Fruit fly (Drosophila melanogaster): Measurements from ENCODE around the gene Jon66Ci.

Jon66Ci gene

dm6 chr3L:8440771-8441549 lies 49.6 kb downstream of the Jon66Ci start (continued):
- TF ChIP-seq CG12104 (GFP tag; optimal IDR thresholded peaks at IDR 0.05) (peak; percentile 19), CG2712 (tag; optimal IDR thresholded peaks at IDR 0.05) (peak; percentile 29), az2 (GFP tag; optimal IDR thresholded peaks at IDR 0.05) (peak; percentile 42), CG13424 (tag; optimal IDR thresholded peaks at IDR 0.05) (peak; percentile 25), stc (GFP tag; IDR thresholded peaks at IDR 0.05) (peak; percentile 20; the same call in 1 of the 2 replicates), CG3163 (GFP tag; optimal IDR thresholded peaks at IDR 0.05) (no peak), CG9876 (GFP tag; optimal IDR thresholded peaks at IDR 0.05) (no peak), CG11696 (GFP tag; IDR thresholded peaks at IDR 0.05) (no peak), schlank (tag; optimal IDR thresholded peaks at IDR 0.05) (no peak), gsb-n (tag; optimal IDR thresholded peaks at IDR 0.05) (no peak), CG4730 (GFP tag; IDR thresholded peaks at IDR 0.05) (no peak), CG4424 (GFP tag; optimal IDR thresholded peaks at IDR 0.05) (peak; percentile 28), Pdp1 (GFP tag; optimal IDR thresholded peaks at IDR 0.05) (peak in 1 of 2 experiments; percentile 30), NfI (GFP tag; optimal IDR thresholded peaks at IDR 0.05) (no peak), CG18262 (tag; optimal IDR thresholded peaks at IDR 0.05) (no peak), Sin3A (optimal IDR thresholded peaks at IDR 0.05) (no peak), zf30C (GFP tag; optimal IDR thresholded peaks at IDR 0.05) (peak; percentile 52), CG10274 (GFP tag; optimal IDR thresholded peaks at IDR 0.05) (no peak), danr (GFP tag; IDR thresholded peaks at IDR 0.05) (no peak), luna (GFP tag; optimal IDR thresholded peaks at IDR 0.05) (no peak), Taf1 (GFP tag; IDR thresholded peaks at IDR 0.05) (no peak), kni (GFP tag; optimal IDR thresholded peaks at IDR 0.05) (no peak), CG31224 (GFP tag; IDR thresholded peaks at IDR 0.05) (no peak; the same call in 1 of the 2 replicates), Side (GFP tag; optimal IDR thresholded peaks at IDR 0.05) (peak; percentile 23), CG17612 (GFP tag; IDR thresholded peaks at IDR 0.05) (no peak), CG10321 (GFP tag; IDR thresholded peaks at IDR 0.05) (no peak), chinmo (GFP tag; IDR thresholded peaks at IDR 0.05; ENCODE audit: partially characterized antibody) (peak; percentile 53; the same call in 1 of the 4 replicates), PHDP (tag; optimal IDR thresholded peaks at IDR 0.05) (peak; percentile 37), Ssrp (tag; optimal IDR thresholded peaks at IDR 0.05) (peak; percentile 45), CG11695 (GFP tag; IDR thresholded peaks at IDR 0.05) (peak; percentile 53; the same call in 2 of the 3 replicates), jumu (GFP tag; optimal IDR thresholded peaks at IDR 0.05) (peak; percentile 25), grau (tag; optimal IDR thresholded peaks at IDR 0.05) (peak; percentile 50), Mes4 (GFP tag; optimal IDR thresholded peaks at IDR 0.05) (peak; percentile 55), dmrt11E (tag; optimal IDR thresholded peaks at IDR 0.05) (no peak), chm (GFP tag; IDR thresholded peaks at IDR 0.05) (no peak), gem (tag; optimal IDR thresholded peaks at IDR 0.05) (peak; percentile 68), CG7987 (GFP tag; optimal IDR thresholded peaks at IDR 0.05) (no peak), tgo (GFP tag; IDR thresholded peaks at IDR 0.05) (no peak), CG12071 (GFP tag; optimal IDR thresholded peaks at IDR 0.05) (no peak), CG17385 (GFP tag; optimal IDR thresholded peaks at IDR 0.05) (peak; percentile 24), Atf-2 (GFP tag; optimal IDR thresholded peaks at IDR 0.05) (peak; percentile 28), HLH4C (GFP tag; IDR thresholded peaks at IDR 0.05; ENCODE audit: partially characterized antibody) (no peak), lab (GFP tag; optimal IDR thresholded peaks at IDR 0.05) (no peak), Oli (tag; optimal IDR thresholded peaks at IDR 0.05) (no peak), H2.0 (GFP tag; IDR thresholded peaks at IDR 0.05) (no peak), nmo (GFP tag; optimal IDR thresholded peaks at IDR 0.05) (no peak), CG15514 (GFP tag; optimal IDR thresholded peaks at IDR 0.05) (no peak), HmgD (GFP tag; optimal IDR thresholded peaks at IDR 0.05) (no peak), CG8944 (GFP tag; optimal IDR thresholded peaks at IDR 0.05) (peak; percentile 6), sisA (GFP tag; IDR thresholded peaks at IDR 0.05) (no peak)

Measured in whole organism, embryonic.